Fruit fly (Drosophila melanogaster) whole organism, embryonic: Measurements from ENCODE around the gene CG2444.

Experiments used
- BtbVII ChIP-seq: fragments of 200-800 bp; sonication (Bioruptor generic); optimal IDR thresholded peaks from 3 replicates; lab custom pipeline; 2017; ENCODE audit warnings: missing biosample characterization, mild to moderate bottlenecking, missing genetic modification characterization
- CG10209 ChIP-seq: fragments of 200-800 bp; sonication (Bioruptor generic); optimal IDR thresholded peaks from 3 replicates; lab custom pipeline; 2017; ENCODE audit warnings: missing biosample characterization, mild to moderate bottlenecking, missing genetic modification characterization, missing genetic modification reagents
- CG11247 ChIP-seq: fragments of 200-800 bp; sonication (Bioruptor generic); IDR thresholded peaks from 2 replicates; pipeline ENCODE4 v1.3.6; 2022; ENCODE audit warnings: missing biosample characterization, missing genetic modification characterization
- CG12104 ChIP-seq: fragments of 200-800 bp; sonication (Bioruptor generic); optimal IDR thresholded peaks from 3 replicates; lab custom pipeline; 2016; ENCODE audit warnings: missing biosample characterization, missing genetic modification characterization
- CG14441 ChIP-seq: fragments of 200-800 bp; sonication (Bioruptor generic); IDR thresholded peaks from 2 replicates; pipeline ENCODE4 v1.3.6; 2022; ENCODE audit warnings: missing biosample characterization, missing genetic modification characterization
- CG14667 ChIP-seq: fragments of 200-800 bp; sonication (Bioruptor generic); IDR thresholded peaks from 2 replicates; pipeline ENCODE4 v1.3.6; 2022; ENCODE audit warnings: missing biosample characterization, missing genetic modification characterization
- CG15073 ChIP-seq: fragments of 200-800 bp; sonication (Bioruptor generic); optimal IDR thresholded peaks from 2 replicates; lab custom pipeline; 2016; ENCODE audit warnings: missing biosample characterization, missing genetic modification characterization
- CG16863 ChIP-seq: fragments of 200-800 bp; sonication (Bioruptor generic); optimal IDR thresholded peaks from 3 replicates; lab custom pipeline; 2016; ENCODE audit warnings: missing biosample characterization, missing genetic modification characterization
- CG17328 ChIP-seq: fragments of 200-800 bp; sonication (Bioruptor generic); IDR thresholded peaks from 2 replicates; pipeline ENCODE4 v1.3.6; 2022; ENCODE audit warnings: missing biosample characterization, missing genetic modification characterization
- CG18262 ChIP-seq: fragments of 200-800 bp; optimal IDR thresholded peaks from 3 replicates; lab custom pipeline; 2019; ENCODE audit warnings: missing biosample characterization, mild to moderate bottlenecking, missing genetic modification characterization, moderate library complexity
- CG2712 ChIP-seq: fragments of 200-800 bp; optimal IDR thresholded peaks from 3 replicates; lab custom pipeline; 2019; ENCODE audit warnings: missing biosample characterization, mild to moderate bottlenecking, missing genetic modification characterization, moderate library complexity
- CG30403 ChIP-seq: fragments of 200-800 bp; sonication (Bioruptor generic); optimal IDR thresholded peaks from 3 replicates; lab custom pipeline; 2016; ENCODE audit warnings: missing biosample characterization, missing genetic modification characterization
- CG33557 ChIP-seq: fragments of 200-800 bp; sonication (Bioruptor generic); optimal IDR thresholded peaks from 2 replicates; lab custom pipeline; 2019; ENCODE audit warnings: missing biosample characterization, mild to moderate bottlenecking, missing genetic modification characterization, moderate library complexity
- CG34376 ChIP-seq: fragments of 200-800 bp; sonication (Bioruptor generic); optimal IDR thresholded peaks from 2 replicates; lab custom pipeline; 2018; ENCODE audit warnings: missing biosample characterization, mild to moderate bottlenecking, missing genetic modification characterization
- CG4328 ChIP-seq: fragments of 200-800 bp; sonication (Bioruptor generic); optimal IDR thresholded peaks from 3 replicates; lab custom pipeline; 2017; ENCODE audit warnings: missing biosample characterization, missing genetic modification reagents, missing genetic modification characterization
- CG6689 ChIP-seq: fragments of 200-800 bp; sonication (Bioruptor generic); IDR thresholded peaks from 2 replicates; pipeline ENCODE4 v1.3.6; 2022; ENCODE audit warnings: missing biosample characterization, missing genetic modification characterization
- CG7357 ChIP-seq: fragments of 200-800 bp; sonication (Bioruptor generic); IDR thresholded peaks from 3 replicates; pipeline ENCODE4 v1.3.6; 2022; ENCODE audit warnings: missing biosample characterization, missing genetic modification characterization
- CG8089 ChIP-seq: fragments of 200-800 bp; sonication (Bioruptor generic); optimal IDR thresholded peaks from 3 replicates; lab custom pipeline; 2016; ENCODE audit warnings: missing biosample characterization, missing genetic modification characterization
- CG8924 ChIP-seq: fragments of 200-800 bp; optimal IDR thresholded peaks from 3 replicates; lab custom pipeline; 2019; ENCODE audit warnings: missing biosample characterization, mild to moderate bottlenecking, missing genetic modification characterization, moderate library complexity
- CTCF ChIP-seq: fragments of 200-800 bp; sonication (Bioruptor generic); optimal IDR thresholded peaks from 2 replicates; lab custom pipeline; 2017; ENCODE audit warnings: missing biosample characterization, mild to moderate bottlenecking, missing genetic modification characterization, moderate library complexity
- Chrac-16 ChIP-seq: fragments of 200-800 bp; sonication (Bioruptor generic); optimal IDR thresholded peaks from 3 replicates; lab custom pipeline; 2016; ENCODE audit warnings: missing biosample characterization, missing genetic modification characterization
- D ChIP-seq, 2 experiments: fragments of 200-800 bp in 1 of 2; fragments of >200 bp in 1 of 2; sonication (Bioruptor generic) in 1 of 2; optimal IDR thresholded peaks; 2 replicates in 1 of 2; 3 replicates in 1 of 2; lab custom pipeline; 2017; ENCODE audit warnings: mild to moderate bottlenecking in 1 of 2, missing biosample characterization in 1 of 2, missing genetic modification characterization in 1 of 2, missing genetic modification reagents in 1 of 2
- Dfd ChIP-seq, 2 experiments: fragments of >200 bp; optimal IDR thresholded peaks; 2 replicates each; lab custom pipeline; 2017; ENCODE audit warnings: missing biosample characterization in 2 of 2, missing genetic modification characterization in 2 of 2
- Dll ChIP-seq: fragments of 200-800 bp; sonication (Bioruptor generic); IDR thresholded peaks from 4 replicates; pipeline ENCODE4 v1.3.6; 2022; ENCODE audit warnings: missing biosample characterization, missing genetic modification characterization; ENCODE audit not compliant: partially characterized antibody
- ERR ChIP-seq: fragments of 200-800 bp; sonication (Bioruptor generic); optimal IDR thresholded peaks from 2 replicates; lab custom pipeline; 2016; ENCODE audit warnings: missing biosample characterization, missing genetic modification characterization
- Hr39 ChIP-seq: fragments of >200 bp; optimal IDR thresholded peaks from 2 replicates; lab custom pipeline; 2017
- Hr51 ChIP-seq, 2 experiments: fragments of 200-800 bp; sonication (Bioruptor generic); optimal IDR thresholded peaks; 2 replicates in 1 of 2; 3 replicates in 1 of 2; lab custom pipeline; 2016 to 2018; ENCODE audit warnings: missing biosample characterization in 2 of 2, missing genetic modification characterization in 2 of 2, mild to moderate bottlenecking in 1 of 2, moderate library complexity in 1 of 2
- Ssrp ChIP-seq: fragments of 200-800 bp; sonication (Bioruptor generic); optimal IDR thresholded peaks from 2 replicates; lab custom pipeline; 2018; ENCODE audit warnings: missing biosample characterization, mild to moderate bottlenecking, missing genetic modification characterization, moderate library complexity
- Stat92E ChIP-seq, 3 experiments: fragments of >200 bp in 2 of 3; fragments of 200-800 bp in 1 of 3; sonication (Bioruptor generic) in 1 of 3; optimal IDR thresholded peaks; 2 replicates each; lab custom pipeline; 2017 to 2019; ENCODE audit warnings: missing biosample characterization in 3 of 3, missing genetic modification characterization in 3 of 3, mild to moderate bottlenecking in 1 of 3, moderate library complexity in 1 of 3
- Vsx1 ChIP-seq: fragments of 200-800 bp; sonication (Bioruptor generic); optimal IDR thresholded peaks from 2 replicates; lab custom pipeline; 2017; ENCODE audit warnings: missing biosample characterization, mild to moderate bottlenecking, missing genetic modification characterization, missing genetic modification reagents
- Xrp1 ChIP-seq: fragments of 200-800 bp; sonication (Bioruptor generic); IDR thresholded peaks from 2 replicates; pipeline ENCODE4 v1.3.6; 2022; ENCODE audit warnings: missing biosample characterization, missing genetic modification characterization
- ato ChIP-seq: fragments of 200-800 bp; sonication (Bioruptor generic); IDR thresholded peaks from 2 replicates; pipeline ENCODE4 v1.3.6; 2022; ENCODE audit warnings: missing biosample characterization, missing genetic modification characterization; ENCODE audit not compliant: partially characterized antibody
- az2 ChIP-seq: fragments of 200-800 bp; sonication (Bioruptor generic); optimal IDR thresholded peaks from 3 replicates; lab custom pipeline; 2016; ENCODE audit warnings: missing biosample characterization, missing genetic modification characterization
- bsh ChIP-seq, 2 experiments: fragments of 200-800 bp; sonication (Bioruptor generic); optimal IDR thresholded peaks; 2 replicates each; lab custom pipeline; 2017 to 2018; ENCODE audit warnings: mild to moderate bottlenecking in 2 of 2, missing biosample characterization in 2 of 2, missing genetic modification characterization in 2 of 2, moderate library complexity in 1 of 2
- cwo ChIP-seq: fragments of 200-800 bp; sonication (Bioruptor generic); optimal IDR thresholded peaks from 3 replicates; lab custom pipeline; 2017; ENCODE audit warnings: missing biosample characterization, missing genetic modification characterization, mild to moderate bottlenecking, moderate library complexity, missing genetic modification reagents
- fd64A ChIP-seq: fragments of 200-800 bp; sonication (Bioruptor generic); optimal IDR thresholded peaks from 3 replicates; lab custom pipeline; 2018; ENCODE audit warnings: missing biosample characterization, mild to moderate bottlenecking, missing genetic modification characterization
- fd96Cb ChIP-seq: fragments of 200-800 bp; sonication (Bioruptor generic); optimal IDR thresholded peaks from 2 replicates; lab custom pipeline; 2018; ENCODE audit warnings: missing biosample characterization, mild to moderate bottlenecking, missing genetic modification characterization, moderate library complexity
- gcm2 ChIP-seq: fragments of 200-800 bp; sonication (Bioruptor generic); optimal IDR thresholded peaks from 2 replicates; lab custom pipeline; 2016; ENCODE audit warnings: missing biosample characterization, missing genetic modification characterization
- grau ChIP-seq: fragments of 200-800 bp; optimal IDR thresholded peaks from 3 replicates; lab custom pipeline; 2019; ENCODE audit warnings: missing biosample characterization, mild to moderate bottlenecking, missing genetic modification characterization, moderate library complexity
- nerfin-2 ChIP-seq: fragments of 200-800 bp; sonication (Bioruptor generic); IDR thresholded peaks from 2 replicates; pipeline ENCODE4 v1.3.6; 2022; ENCODE audit warnings: missing biosample characterization, missing genetic modification characterization; ENCODE audit not compliant: partially characterized antibody
- peb ChIP-seq: fragments of 200-800 bp; sonication (Bioruptor generic); IDR thresholded peaks from 2 replicates; pipeline ENCODE4 v1.3.6; 2022; ENCODE audit warnings: missing biosample characterization, missing genetic modification characterization
- pum ChIP-seq: fragments of 200-800 bp; sonication (Bioruptor generic); optimal IDR thresholded peaks from 2 replicates; lab custom pipeline; 2016; ENCODE audit warnings: missing biosample characterization, missing genetic modification characterization
- pzg ChIP-seq: fragments of 200-800 bp; sonication (Bioruptor generic); optimal IDR thresholded peaks from 3 replicates; lab custom pipeline; 2018; ENCODE audit warnings: missing biosample characterization, mild to moderate bottlenecking, missing genetic modification characterization, moderate library complexity
- rib ChIP-seq: fragments of 200-800 bp; sonication (Bioruptor generic); IDR thresholded peaks from 2 replicates; pipeline ENCODE4 v1.3.6; 2022; ENCODE audit warnings: missing biosample characterization, missing genetic modification characterization
- run ChIP-seq: fragments of 200-800 bp; sonication (Bioruptor generic); optimal IDR thresholded peaks from 3 replicates; lab custom pipeline; 2018; ENCODE audit warnings: missing biosample characterization, mild to moderate bottlenecking, missing genetic modification characterization
- tll ChIP-seq, 2 experiments: fragments of 200-800 bp in 1 of 2; fragments of >200 bp in 1 of 2; sonication (Bioruptor generic) in 1 of 2; optimal IDR thresholded peaks; 2 replicates each; lab custom pipeline; 2017 to 2019; ENCODE audit warnings: missing biosample characterization in 2 of 2, missing genetic modification characterization in 2 of 2, mild to moderate bottlenecking in 1 of 2, moderate library complexity in 1 of 2
- wek ChIP-seq: fragments of 200-800 bp; sonication (Bioruptor generic); optimal IDR thresholded peaks from 3 replicates; lab custom pipeline; 2018; ENCODE audit warnings: missing biosample characterization, mild to moderate bottlenecking, missing genetic modification characterization, moderate library complexity
- zen ChIP-seq: fragments of 200-800 bp; sonication (Bioruptor generic); optimal IDR thresholded peaks from 3 replicates; lab custom pipeline; 2018; ENCODE audit warnings: missing biosample characterization, mild to moderate bottlenecking, missing genetic modification characterization, moderate library complexity

Gene CG2444

DNA sequence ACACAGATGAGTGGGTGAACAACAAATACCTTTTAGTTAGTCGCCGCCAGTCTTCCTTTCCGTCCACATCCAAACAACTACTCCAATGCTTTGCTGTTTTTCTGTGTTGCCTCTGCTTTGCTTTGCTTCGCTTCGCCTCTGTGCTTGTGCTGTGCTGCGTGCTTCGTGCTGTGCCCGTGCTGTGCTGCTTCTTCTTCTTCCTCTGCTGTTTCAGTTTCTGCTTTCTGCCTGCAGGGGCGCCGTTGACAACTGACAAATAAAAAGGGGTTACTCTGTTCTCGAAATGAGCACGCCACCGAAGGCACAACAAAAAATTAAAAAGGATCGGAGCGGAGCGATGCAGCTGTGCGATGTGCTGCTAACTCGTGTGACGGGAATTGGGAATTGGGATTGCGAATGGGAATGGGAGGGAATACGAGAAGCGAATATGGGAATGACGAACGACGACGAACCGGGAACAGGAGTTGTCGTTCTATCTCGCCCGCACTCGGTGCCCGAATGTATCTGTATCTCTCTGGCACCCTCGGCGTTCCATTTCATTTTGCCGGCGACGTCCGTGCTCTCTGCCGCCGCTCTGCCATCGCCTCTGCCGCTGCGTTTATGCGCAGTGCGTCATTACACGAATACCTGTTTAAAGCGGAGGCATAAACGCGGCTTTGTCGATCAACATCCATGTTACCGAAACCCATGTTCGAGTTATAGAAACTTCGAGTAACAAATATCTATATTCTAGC, 9.6 kb upstream of the CG2444 start (continued):
- TF ChIP-seq ERR (no peak), Xrp1 (GFP tag; lab: Robert Waterston, UW) (peak; percentile 56), Hr39 (lab: Kevin White, UChicago) (no peak), Hr51 (GFP tag; optimal IDR thresholded peaks at IDR 0.05; lab: Kevin White, UChicago) (peak; percentile 65 to 75), CG7357 (peak; percentile 46; the same call in 1 of the 3 replicates), CG34376 (GFP tag; lab: Kevin White, UChicago) (peak; percentile 31), pzg (GFP tag; lab: Kevin White, UChicago) (peak; percentile 17), CG8924 (peak; percentile 73), Chrac-16 (peak; percentile 7), BtbVII (GFP tag; lab: Kevin White, UChicago) (peak; percentile 42), pum (peak; percentile 63), CG4328 (peak; percentile 39), Dfd (GFP tag; optimal IDR thresholded peaks at IDR 0.05; lab: Kevin White, UChicago) (no peak), grau (peak; percentile 73), CG14667 (GFP tag; lab: Robert Waterston, UW) (peak; percentile 38; the same call in 1 of the 2 replicates), tll (GFP tag; optimal IDR thresholded peaks at IDR 0.05; lab: Kevin White, UChicago) (no peak), CG12104 (GFP tag; lab: Kevin White, UChicago) (no peak), run (peak; percentile 26), CG15073 (GFP tag; lab: Kevin White, UChicago) (no peak), CG2712 (tag; lab: Kevin White, UChicago) (peak; percentile 56), Vsx1 (peak; percentile 23), CG14441 (GFP tag; lab: Robert Waterston, UW) (peak; percentile 82), Stat92E (GFP tag; optimal IDR thresholded peaks at IDR 0.05; lab: Kevin White, UChicago) (no peak), CG8089 (GFP tag; lab: Kevin White, UChicago) (peak; percentile 40), wek (GFP tag; lab: Kevin White, UChicago) (peak; percentile 58), CG11247 (GFP tag; lab: Robert Waterston, UW) (peak; percentile 65), CG17328 (no peak), ato (GFP tag; lab: Robert Waterston, UW) (peak; percentile 31; the same call in 1 of the 2 replicates), CG33557 (GFP tag; lab: Kevin White, UChicago) (no peak), CTCF (GFP tag; lab: Kevin White, UChicago) (peak; percentile 84), peb (GFP tag; lab: Robert Waterston, UW) (0 out of 2 replicates have a peak, but pooled peaks have one; percentile 21), fd96Cb (tag; lab: Kevin White, UChicago) (peak; percentile 26), bsh (GFP tag; optimal IDR thresholded peaks at IDR 0.05; lab: Kevin White, UChicago) (peak in 1 of 2 experiments; percentile 44), Dll (GFP tag; lab: Robert Waterston, UW) (peak; percentile 34; the same call in 2 of the 4 replicates), CG18262 (peak; percentile 49), gcm2 (no peak), CG10209 (peak; percentile 69), nerfin-2 (no peak), rib (peak; percentile 68; the same call in 1 of the 2 replicates), CG30403 (GFP tag; lab: Kevin White, UChicago) (peak; percentile 46), cwo (GFP tag; lab: Kevin White, UChicago) (peak; percentile 74), CG6689 (peak; percentile 61), D (optimal IDR thresholded peaks at IDR 0.05; lab: Kevin White, UChicago) (peak; percentile 29), D (GFP tag; optimal IDR thresholded peaks at IDR 0.05; lab: Kevin White, UChicago) (peak; percentile 0), az2 (peak; percentile 18), CG16863 (peak; percentile 68), Ssrp (tag; lab: Kevin White, UChicago) (peak; percentile 36), zen (tag; lab: Kevin White, UChicago) (no peak), fd64A (GFP tag; lab: Kevin White, UChicago) (no peak)
